Worm (Caenorhabditis elegans) whole organism, late embryonic: ENCODE data around the gene Y105C5A.26.

ENCODE experiments used
- ceh-6 ChIP-seq: fragments of 200-800 bp; sonication (Bioruptor generic); optimal IDR thresholded peaks from 2 replicates; lab custom pipeline; 2018; ENCODE audit warnings: mild to moderate bottlenecking, missing genetic modification characterization, missing compliant biosample characterization
- pros-1 ChIP-seq: fragments of 150-350 bp; optimal IDR thresholded peaks from 2 replicates; lab custom pipeline; 2014; ENCODE audit warnings: missing biosample characterization, missing genetic modification reagents, missing genetic modification characterization
- unc-3 ChIP-seq, 2 experiments: fragments of 200-800 bp in 1 of 2; sonication (Bioruptor generic) in 1 of 2; sonication (generic microtip) in 1 of 2; conservative IDR thresholded peaks in 1 of 2; optimal IDR thresholded peaks in 1 of 2; 2 replicates each; pipeline versions ENCODE4 v1.3.6 to Lab custom; 2016 to 2022; ENCODE audit warnings: missing compliant biosample characterization in 2 of 2, missing genetic modification characterization in 2 of 2, missing genetic modification reagents in 1 of 2
- unc-55 ChIP-seq: sonication (generic microtip); optimal IDR thresholded peaks from 2 replicates; lab custom pipeline; 2017; ENCODE audit warnings: missing biosample characterization, missing genetic modification reagents, missing genetic modification characterization

ce11 chrIV:15693268-15693667 is 11.9 kb upstream of the Y105C5A.26 start:
- TF ChIP-seq ceh-6 (GFP tag; lab: Kevin White, UChicago), result no peak
- TF ChIP-seq unc-55 (GFP tag; lab: Kevin White, UChicago), result no peak
- TF ChIP-seq unc-3 (GFP tag; conservative IDR thresholded peaks at IDR 0.05; lab: Robert Waterston, UW), result no peak
- no peak for TF ChIP-seq unc-3 (tag; optimal IDR thresholded peaks at IDR 0.05; lab: Kevin White, UChicago)
- no peak for TF ChIP-seq pros-1 (tag; lab: Kevin White, UChicago)
